Worm (Caenorhabditis elegans) whole organism, L4/young adult: ENCODE results near the gene nfyc-1.

Experiments
- W03F9.2 ChIP-seq: fragments of 150-350 bp; optimal IDR thresholded peaks from 2 replicates; lab custom pipeline; 2014; ENCODE audit warnings: missing biosample characterization, missing genetic modification characterization
- dao-5 ChIP-seq: sonication (generic microtip); optimal IDR thresholded peaks from 2 replicates; lab custom pipeline; 2016; ENCODE audit warnings: missing genotype, missing genetic modification characterization, moderate library complexity, missing compliant biosample characterization

DNA sequence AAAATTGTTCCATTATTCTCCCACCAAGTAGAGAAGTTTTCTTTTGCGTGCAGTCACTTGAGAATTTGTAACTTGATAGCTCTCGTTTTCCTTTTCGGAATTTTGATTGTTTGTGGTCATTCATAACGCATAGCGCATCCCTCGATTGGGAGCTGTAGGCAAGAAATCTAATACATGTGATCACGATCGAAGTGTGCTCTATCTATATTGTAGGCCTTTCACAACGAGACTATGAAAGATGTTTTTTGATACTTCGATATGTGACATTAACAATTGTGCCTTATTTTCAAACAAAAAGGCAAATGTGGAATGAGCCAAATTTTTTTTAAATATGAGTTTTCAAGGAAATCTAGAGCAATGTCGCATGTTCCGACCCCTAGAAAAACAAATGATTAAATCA is 32.1 kb downstream of the nfyc-1 start:
- TF ChIP-seq dao-5 (tag; lab: Kevin White, UChicago) (no peak), W03F9.2 (tag; lab: Kevin White, UChicago) (no peak)
